Worm (Caenorhabditis elegans) whole organism, L1 larva: ENCODE measurements around the gene serp-1.2.

ENCODE experiments used
- C04F5.9 ChIP-seq: sonication (generic microtip); optimal IDR thresholded peaks from 2 replicates; lab custom pipeline; 2016; ENCODE audit warnings: missing genetic modification characterization, missing compliant biosample characterization
- C34B4.2 ChIP-seq: sonication (generic microtip); optimal IDR thresholded peaks from 2 replicates; lab custom pipeline; 2017; ENCODE audit warnings: mild to moderate bottlenecking, missing genetic modification characterization, missing compliant biosample characterization
- alr-1 ChIP-seq: fragments of 200-800 bp; sonication (Bioruptor generic); optimal IDR thresholded peaks from 2 replicates; lab custom pipeline; 2018; ENCODE audit warnings: borderline replicate concordance, mild to moderate bottlenecking, missing genetic modification characterization, missing compliant biosample characterization
- ama-1 ChIP-seq: fragments of 150-350 bp; optimal IDR thresholded peaks from 2 replicates; lab custom pipeline; 2014
- blmp-1 ChIP-seq: fragments of 150-350 bp; optimal IDR thresholded peaks from 2 replicates; lab custom pipeline; 2014; ENCODE audit warnings: missing biosample characterization, missing genetic modification characterization
- ceh-63 ChIP-seq: fragments of 200-800 bp; sonication (Bioruptor generic); optimal IDR thresholded peaks from 2 replicates; lab custom pipeline; 2018; ENCODE audit warnings: mild to moderate bottlenecking, missing genetic modification characterization, missing compliant biosample characterization
- ceh-82 ChIP-seq, 3 experiments: fragments of 150-350 bp in 1 of 3; sonication (generic microtip) in 2 of 3; optimal IDR thresholded peaks; 2 replicates each; lab custom pipeline; 2014 to 2017; ENCODE audit warnings: missing biosample characterization in 3 of 3, missing genetic modification characterization in 3 of 3
- ceh-90 ChIP-seq: sonication (generic microtip); optimal IDR thresholded peaks from 2 replicates; lab custom pipeline; 2016; ENCODE audit warnings: missing genetic modification characterization, missing compliant biosample characterization
- dpl-1 ChIP-seq, 3 experiments: fragments of 150-350 bp in 2 of 3; sonication (generic microtip) in 1 of 3; optimal IDR thresholded peaks; 2 replicates each; lab custom pipeline; 2014 to 2017; ENCODE audit warnings: missing biosample characterization in 3 of 3, missing genetic modification characterization in 3 of 3, missing genetic modification reagents in 3 of 3
- efl-1 ChIP-seq, 4 experiments: fragments of 150-350 bp; optimal IDR thresholded peaks in 3 of 4; peaks in 1 of 4; 1 replicate in 1 of 4; 2 replicates in 3 of 4; lab custom pipeline; 2014; ENCODE audit warnings: missing biosample characterization in 2 of 4, missing genetic modification characterization in 2 of 4, missing genetic modification reagents in 2 of 4
- efl-3 ChIP-seq: fragments of 200-800 bp; sonication (Bioruptor generic); optimal IDR thresholded peaks from 2 replicates; lab custom pipeline; 2018; ENCODE audit warnings: mild to moderate bottlenecking, missing genetic modification characterization, missing compliant biosample characterization
- egl-27 ChIP-seq, 2 experiments: fragments of 150-350 bp in 1 of 2; sonication (generic microtip); optimal IDR thresholded peaks; 3 replicates each; lab custom pipeline; 2017 to 2018; ENCODE audit warnings: missing biosample characterization in 2 of 2, missing genetic modification characterization in 2 of 2, missing genetic modification reagents in 2 of 2
- fkh-4 ChIP-seq: sonication (generic microtip); optimal IDR thresholded peaks from 2 replicates; lab custom pipeline; 2016; ENCODE audit warnings: missing compliant biosample characterization, missing genetic modification characterization, borderline replicate concordance
- fkh-8 ChIP-seq: sonication (generic microtip); optimal IDR thresholded peaks from 2 replicates; lab custom pipeline; 2016; ENCODE audit warnings: mild to moderate bottlenecking, missing genetic modification characterization, missing compliant biosample characterization
- grh-1 ChIP-seq: fragments of 200-800 bp; sonication (Bioruptor generic); IDR thresholded peaks from 2 replicates; pipeline ENCODE4 v1.3.6; 2022; ENCODE audit warnings: missing genetic modification reagents, missing genetic modification characterization, missing compliant biosample characterization
- hlh-17 ChIP-seq: fragments of 200-800 bp; sonication (Bioruptor generic); optimal IDR thresholded peaks from 2 replicates; lab custom pipeline; 2018; ENCODE audit warnings: missing genetic modification characterization, mild to moderate bottlenecking, missing compliant biosample characterization, moderate library complexity, borderline replicate concordance
- hpl-2 ChIP-seq: fragments of 150-350 bp; optimal IDR thresholded peaks from 2 replicates; lab custom pipeline; 2014; ENCODE audit warnings: missing biosample characterization, missing genetic modification reagents, missing genetic modification characterization
- irx-1 ChIP-seq: sonication (generic microtip); optimal IDR thresholded peaks from 2 replicates; lab custom pipeline; 2016; ENCODE audit warnings: missing genetic modification characterization, missing compliant biosample characterization
- lin-35 ChIP-seq, 2 experiments: fragments of 150-350 bp; optimal IDR thresholded peaks; 2 replicates each; lab custom pipeline; 2014; ENCODE audit warnings: missing biosample characterization in 2 of 2, missing genetic modification characterization in 2 of 2, missing genetic modification reagents in 2 of 2
- lsy-2 ChIP-seq, 2 experiments: fragments of 150-350 bp; optimal IDR thresholded peaks; 2 replicates each; lab custom pipeline; 2014; ENCODE audit warnings: missing biosample characterization in 2 of 2, missing genetic modification characterization in 2 of 2
- mab-9 ChIP-seq: fragments of 200-800 bp; sonication (Bioruptor generic); IDR thresholded peaks from 2 replicates; pipeline ENCODE4 v1.3.6; 2022; ENCODE audit warnings: missing genetic modification reagents, missing genetic modification characterization, missing compliant biosample characterization
- mdl-1 ChIP-seq, 2 experiments: fragments of 150-350 bp; optimal IDR thresholded peaks; 2 replicates each; lab custom pipeline; 2014 to 2017; ENCODE audit warnings: missing biosample characterization in 2 of 2, missing genetic modification characterization in 2 of 2, inconsistent platforms in 1 of 2
- mep-1 ChIP-seq: fragments of 150-350 bp; optimal IDR thresholded peaks from 2 replicates; lab custom pipeline; 2014; ENCODE audit warnings: missing biosample characterization, missing genetic modification characterization
- nhr-11 ChIP-seq: fragments of 150-350 bp; optimal IDR thresholded peaks from 2 replicates; lab custom pipeline; 2014; ENCODE audit warnings: missing biosample characterization, missing genetic modification characterization
- nhr-19 ChIP-seq: fragments of 200-800 bp; sonication (Bioruptor generic); conservative IDR thresholded peaks from 2 replicates; pipeline ENCODE4 v1.3.6; 2022; ENCODE audit warnings: missing genetic modification characterization, missing compliant biosample characterization
- nhr-20 ChIP-seq: sonication (generic microtip); optimal IDR thresholded peaks from 2 replicates; lab custom pipeline; 2016; ENCODE audit warnings: mild to moderate bottlenecking, missing genetic modification characterization, missing compliant biosample characterization
- nhr-84 ChIP-seq: sonication (generic microtip); optimal IDR thresholded peaks from 2 replicates; lab custom pipeline; 2017; ENCODE audit warnings: missing biosample characterization, missing genetic modification characterization
- nhr-90 ChIP-seq: sonication (generic microtip); optimal IDR thresholded peaks from 2 replicates; lab custom pipeline; 2016; ENCODE audit warnings: mild to moderate bottlenecking, missing genetic modification characterization, missing compliant biosample characterization; ENCODE audit not compliant: poor library complexity
- pag-3 ChIP-seq: sonication (generic microtip); optimal IDR thresholded peaks from 2 replicates; lab custom pipeline; 2017; ENCODE audit warnings: missing genetic modification characterization, mild to moderate bottlenecking, missing compliant biosample characterization, antibody characterized with exemption, borderline replicate concordance; ENCODE audit not compliant: insufficient read depth
- rnt-1 ChIP-seq: sonication (generic microtip); optimal IDR thresholded peaks from 2 replicates; lab custom pipeline; 2016; ENCODE audit warnings: mild to moderate bottlenecking, missing genetic modification characterization, moderate library complexity, missing compliant biosample characterization
- tlp-1 ChIP-seq: fragments of 150-350 bp; optimal IDR thresholded peaks from 2 replicates; lab custom pipeline; 2014; ENCODE audit warnings: missing biosample characterization, missing genetic modification characterization
- unc-30 ChIP-seq: sonication (generic microtip); optimal IDR thresholded peaks from 2 replicates; lab custom pipeline; 2017; ENCODE audit warnings: missing biosample characterization, missing genetic modification characterization
- unc-86 ChIP-seq: sonication (generic microtip); optimal IDR thresholded peaks from 2 replicates; lab custom pipeline; 2016; ENCODE audit warnings: missing genetic modification characterization, missing compliant biosample characterization
- unc-98 ChIP-seq: fragments of 200-800 bp; sonication (Bioruptor generic); IDR thresholded peaks from 2 replicates; pipeline ENCODE4 v1.3.6; 2022; ENCODE audit warnings: missing genetic modification characterization, missing compliant biosample characterization
- zag-1 ChIP-seq: fragments of 150-350 bp; optimal IDR thresholded peaks from 2 replicates; lab custom pipeline; 2014; ENCODE audit warnings: missing biosample characterization, missing genetic modification characterization
- ztf-11 ChIP-seq, 2 experiments: sonication (generic microtip); optimal IDR thresholded peaks; 2 replicates each; lab custom pipeline; 2016 to 2017; ENCODE audit warnings: missing genetic modification characterization in 2 of 2, missing biosample characterization in 1 of 2, missing compliant biosample characterization in 1 of 2

serp-1.2 gene

ce11 chrIV:8201133-8201532 is 24.3 kb upstream of the serp-1.2 start, which contains the start of gene glrx-22:
Gene glrx-22 (minus strand): TSS chrIV:8201233.
- TF ChIP-seq C34B4.2: no peak
- no peak for TF ChIP-seq mep-1 (tag; lab: Kevin White, UChicago)
- no peak for TF ChIP-seq fkh-8
- no peak for TF ChIP-seq nhr-90 (tag; lab: Kevin White, UChicago)
- TF ChIP-seq nhr-20: no peak
- TF ChIP-seq egl-27 (tag; optimal IDR thresholded peaks at IDR 0.05; lab: Kevin White, UChicago): no peak
- TF ChIP-seq grh-1 (GFP tag; lab: Robert Waterston, UW): no peak
- no peak for TF ChIP-seq fkh-4 (tag; lab: Kevin White, UChicago)
- TF ChIP-seq lin-35 (GFP tag; optimal IDR thresholded peaks at IDR 0.05; lab: Kevin White, UChicago): no peak
- no peak for TF ChIP-seq nhr-84 (tag; lab: Kevin White, UChicago)
- TF ChIP-seq pag-3 (tag; lab: Kevin White, UChicago): no peak
- TF ChIP-seq unc-86 (tag; lab: Kevin White, UChicago): no peak
- no peak for TF ChIP-seq unc-98 (GFP tag; lab: Robert Waterston, UW)
- no peak for TF ChIP-seq alr-1 (tag; lab: Kevin White, UChicago)
- no peak for TF ChIP-seq mdl-1 (tag; optimal IDR thresholded peaks at IDR 0.05; lab: Kevin White, UChicago)
- no peak for TF ChIP-seq ceh-63 (GFP tag; lab: Kevin White, UChicago)
- no peak for TF ChIP-seq irx-1 (tag; lab: Kevin White, UChicago)

DNA sequence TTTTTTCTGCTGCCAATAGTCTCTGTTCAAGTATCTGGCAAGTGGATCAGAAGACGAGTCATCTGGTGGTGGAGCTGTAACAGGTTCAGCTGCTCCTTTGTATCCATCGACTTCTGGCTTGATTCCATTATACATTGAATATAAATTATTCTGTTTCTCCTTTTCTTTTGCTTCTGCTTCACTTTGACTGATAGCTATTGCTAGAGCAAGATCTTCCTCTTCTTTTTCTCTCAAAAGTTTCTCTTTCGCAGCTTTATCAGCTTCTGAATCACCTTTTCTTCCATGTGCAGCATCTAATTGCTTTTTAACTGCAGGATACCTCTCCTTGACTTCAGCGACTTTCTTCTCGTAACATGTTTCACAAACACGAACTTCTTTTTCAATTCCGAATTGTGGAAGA is 21.9 kb upstream of the serp-1.2 start:
- TF ChIP-seq efl-1 (optimal IDR thresholded peaks at IDR 0.05; lab: Kevin White, UChicago): no peak
- peak in 1 of 2 experiments; percentile 43 for TF ChIP-seq efl-1 (GFP tag; optimal IDR thresholded peaks at IDR 0.05 in 1 of 2; lab: Kevin White, UChicago)
- no peak for TF ChIP-seq fkh-4 (tag; lab: Kevin White, UChicago)

ce11 chrIV:8205272-8206098 is 20.0 kb upstream of the serp-1.2 start, which contains the start of gene hgrs-1:
Gene hgrs-1 (minus strand): TSS chrIV:8206048.
- peak in 1 of 2 experiments; percentile 38 for TF ChIP-seq efl-1 (optimal IDR thresholded peaks at IDR 0.05; lab: Kevin White, UChicago)
- no peak for TF ChIP-seq efl-1 (GFP tag; optimal IDR thresholded peaks at IDR 0.05 in 1 of 2; lab: Kevin White, UChicago)
- TF ChIP-seq ceh-82 (tag; optimal IDR thresholded peaks at IDR 0.05; lab: Kevin White, UChicago): peak in 1 of 3 experiments; percentile 3
- TF ChIP-seq efl-3: no peak
- TF ChIP-seq lin-35 (GFP tag; optimal IDR thresholded peaks at IDR 0.05; lab: Kevin White, UChicago): peak in 1 of 2 experiments; percentile 21
- peak; percentile 29 for TF ChIP-seq blmp-1
- no peak for TF ChIP-seq lsy-2 (tag; optimal IDR thresholded peaks at IDR 0.05; lab: Kevin White, UChicago)
- TF ChIP-seq dpl-1 (GFP tag; optimal IDR thresholded peaks at IDR 0.05; lab: Kevin White, UChicago): peak in 1 of 3 experiments; percentile 9
- no peak for TF ChIP-seq ceh-90
- no peak for TF ChIP-seq unc-30 (tag; lab: Kevin White, UChicago)
- no peak for TF ChIP-seq C04F5.9

DNA sequence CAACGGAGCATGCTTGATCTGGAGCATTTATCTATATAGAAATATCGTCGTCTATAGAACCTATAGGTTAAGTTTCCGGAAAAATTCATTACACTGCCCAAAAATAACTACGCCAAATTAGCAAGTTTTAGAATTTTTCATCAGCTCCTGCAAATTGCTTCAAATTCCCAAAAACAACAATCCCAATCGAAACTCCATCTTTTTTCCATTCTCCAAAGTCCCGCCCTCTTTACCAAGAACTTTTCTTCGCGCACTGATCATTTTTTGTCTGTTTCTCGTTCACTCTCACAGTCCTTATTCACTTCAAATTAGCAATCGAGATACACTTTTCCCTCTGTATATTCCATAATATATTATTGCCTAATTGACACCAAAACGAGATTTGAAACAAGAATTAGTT is 19.2 kb upstream of the serp-1.2 start, which contains the start of gene svh-1:
Gene svh-1, plus strand, starts transcription at position 301 of the 400 bp plus-strand sequence.
- no peak for TF ChIP-seq unc-98 (GFP tag; lab: Robert Waterston, UW)

- TF ChIP-seq nhr-19 (GFP tag; lab: Robert Waterston, UW): no peak
- TF ChIP-seq pag-3 (tag; lab: Kevin White, UChicago): no peak
- TF ChIP-seq zag-1 (tag; lab: Kevin White, UChicago): no peak
- no peak for TF ChIP-seq ama-1
- no peak for TF ChIP-seq rnt-1 (tag; lab: Kevin White, UChicago)
- no peak for TF ChIP-seq grh-1 (GFP tag; lab: Robert Waterston, UW)
- no peak for TF ChIP-seq ceh-63 (GFP tag; lab: Kevin White, UChicago)
- no peak for TF ChIP-seq unc-30 (tag; lab: Kevin White, UChicago)
- no peak for TF ChIP-seq hlh-17 (GFP tag; lab: Kevin White, UChicago)
- TF ChIP-seq nhr-11 (tag; lab: Kevin White, UChicago): no peak
- TF ChIP-seq ztf-11 (tag; optimal IDR thresholded peaks at IDR 0.05; lab: Kevin White, UChicago): no peak
- no peak for TF ChIP-seq hpl-2
- no peak for TF ChIP-seq mab-9
- no peak for TF ChIP-seq dpl-1 (GFP tag; optimal IDR thresholded peaks at IDR 0.05; lab: Kevin White, UChicago)
- TF ChIP-seq tlp-1 (tag; lab: Kevin White, UChicago): no peak
- TF ChIP-seq, all 84 proteins: peak for 0
Observed at ce11 chrIV:8208855-8209254, 16.6 kb upstream of the serp-1.2 start.
